Worm (Caenorhabditis elegans): ENCODE data around the gene C16C8.8.

Gene C16C8.8

ce11 chrII:3463097-3463496 is 1.6 kb upstream of the C16C8.8 start, which contains the start of gene C16C8.9:
Gene C16C8.9 (minus strand): TSS chrII:3463197.
- no peak for TF ChIP-seq jun-1 (tag; optimal IDR thresholded peaks at IDR 0.05)

ce11 chrII:3460048-3460447 is 1.4 kb downstream of the C16C8.8 start, which contains the start of gene C16C8.7:
Gene C16C8.7 (minus strand): TSS chrII:3460148.
- TF ChIP-seq aha-1 (tag; optimal IDR thresholded peaks at IDR 0.05) (no peak), lsy-2 (tag; optimal IDR thresholded peaks at IDR 0.05) (no peak), C34B4.2 (tag; optimal IDR thresholded peaks at IDR 0.05) (no peak), zip-4 (GFP tag; optimal IDR thresholded peaks at IDR 0.05) (no peak), pqm-1 (tag; optimal IDR thresholded peaks at IDR 0.05) (no peak), blmp-1 (tag; optimal IDR thresholded peaks at IDR 0.05) (no peak), hlh-17 (GFP tag; optimal IDR thresholded peaks at IDR 0.05; ENCODE audit: borderline replicate concordance) (no peak), dpl-1 (GFP tag; optimal IDR thresholded peaks at IDR 0.05) (no peak), efl-3 (GFP tag; optimal IDR thresholded peaks at IDR 0.05) (no peak), elt-3 (tag; optimal IDR thresholded peaks at IDR 0.05) (no peak)

- no peak for TF ChIP-seq mdl-1 (tag; optimal IDR thresholded peaks at IDR 0.05)
- TF ChIP-seq unc-30 (tag; optimal IDR thresholded peaks at IDR 0.05) = no peak
- no peak for TF ChIP-seq ztf-11 (tag; optimal IDR thresholded peaks at IDR 0.05)
- TF ChIP-seq aly-2 (tag; optimal IDR thresholded peaks at IDR 0.05) = no peak
- TF ChIP-seq hlh-4 (tag; optimal IDR thresholded peaks at IDR 0.05) = no peak
- no peak for TF ChIP-seq fos-1 (tag; optimal IDR thresholded peaks at IDR 0.05)
- TF ChIP-seq unc-86 (tag; optimal IDR thresholded peaks at IDR 0.05) = no peak
- no peak for TF ChIP-seq nhr-90 (tag; optimal IDR thresholded peaks at IDR 0.05; ENCODE audit: poor library complexity)
- TF ChIP-seq nhr-237 (tag; optimal IDR thresholded peaks at IDR 0.05) = no peak
- TF ChIP-seq pqm-1 (tag; optimal IDR thresholded peaks at IDR 0.05) = no peak
- TF ChIP-seq nhr-11 (tag; optimal IDR thresholded peaks at IDR 0.05) = no peak
- TF ChIP-seq egl-27 (tag; optimal IDR thresholded peaks at IDR 0.05) = no peak
Measured at ce11 chrII:3459199-3459598, 2.3 kb downstream of the C16C8.8 start.

ce11 chrII:3458209-3458608 is 3.3 kb downstream of the C16C8.8 start, which contains the start of the genes C16C8.26 and C16C8.19:
Gene C16C8.26 (minus strand): TSS chrII:3458309.
Gene C16C8.19 (plus strand): TSS chrII:3458487.
- TF ChIP-seq hlh-4 (tag; optimal IDR thresholded peaks at IDR 0.05) (no peak), F16B12.6 (tag; optimal IDR thresholded peaks at IDR 0.05) (no peak), unc-86 (tag; optimal IDR thresholded peaks at IDR 0.05) (no peak), unc-62 (GFP tag; optimal IDR thresholded peaks at IDR 0.05) (no peak), grh-1 (GFP tag; IDR thresholded peaks at IDR 0.05) (no peak), fos-1 (tag; optimal IDR thresholded peaks at IDR 0.05) (no peak), nhr-77 (tag; optimal IDR thresholded peaks at IDR 0.05) (no peak), sup-37 (GFP tag; optimal IDR thresholded peaks at IDR 0.05) (no peak), ztf-4 (tag; optimal IDR thresholded peaks at IDR 0.05) (no peak), nhr-11 (tag; optimal IDR thresholded peaks at IDR 0.05) (no peak), irx-1 (tag; optimal IDR thresholded peaks at IDR 0.05) (no peak), nhr-12 (tag; optimal IDR thresholded peaks at IDR 0.05) (no peak), lin-15B (tag; optimal IDR thresholded peaks at IDR 0.05) (no peak), zag-1 (tag; optimal IDR thresholded peaks at IDR 0.05) (no peak), elt-3 (tag; optimal IDR thresholded peaks at IDR 0.05) (no peak), hpl-2 (GFP tag; optimal IDR thresholded peaks at IDR 0.05) (no peak)

- TF ChIP-seq unc-30 (tag; optimal IDR thresholded peaks at IDR 0.05) = no peak
- TF ChIP-seq ceh-63 (GFP tag; optimal IDR thresholded peaks at IDR 0.05) = no peak
- no peak for TF ChIP-seq mdl-1 (tag; optimal IDR thresholded peaks at IDR 0.05)
- no peak for TF ChIP-seq irx-1 (tag; optimal IDR thresholded peaks at IDR 0.05)
- TF ChIP-seq lin-14 (GFP tag; optimal IDR thresholded peaks at IDR 0.05) = no peak
Measured at ce11 chrII:3453521-3453920, 8.0 kb downstream of the C16C8.8 start, which contains the start of gene C16C8.11. Gene C16C8.11 (plus strand): TSS chrII:3453708.

Data from whole organism, L1 larva.